Fruit fly (Drosophila melanogaster): Measurements from ENCODE around the gene CG10208.

The CG10208 gene

dm6 chr3R:23782456-23783402, 8.8 kb upstream of the CG10208 start (continued):
- TF ChIP-seq Smox (GFP tag; optimal IDR thresholded peaks at IDR 0.05), result peak; percentile 90
- peak; percentile 82 for TF ChIP-seq CG11762 (GFP tag; optimal IDR thresholded peaks at IDR 0.05; ENCODE audit: insufficient read depth)
- TF ChIP-seq Eip75B (GFP tag; optimal IDR thresholded peaks at IDR 0.05), result peak; percentile 91
- peak; percentile 75 for TF ChIP-seq Ets21C (GFP tag; optimal IDR thresholded peaks at IDR 0.05)
- TF ChIP-seq esn (GFP tag; optimal IDR thresholded peaks at IDR 0.05), result peak; percentile 93
- TF ChIP-seq Hr39 (GFP tag; optimal IDR thresholded peaks at IDR 0.05), result peak; percentile 88
- peak; percentile 81 for TF ChIP-seq CG7368 (GFP tag; optimal IDR thresholded peaks at IDR 0.05)
- TF ChIP-seq CG32006 (GFP tag; optimal IDR thresholded peaks at IDR 0.05), result peak; percentile 96
- TF ChIP-seq Hr38 (GFP tag; optimal IDR thresholded peaks at IDR 0.05), result no peak
- peak; percentile 93 for TF ChIP-seq Sox102F (GFP tag; optimal IDR thresholded peaks at IDR 0.05)
- peak; percentile 58 for TF ChIP-seq Sox15 (GFP tag; optimal IDR thresholded peaks at IDR 0.05)
- peak; percentile 90 for TF ChIP-seq achi (GFP tag; optimal IDR thresholded peaks at IDR 0.05)
- TF ChIP-seq CG6792 (GFP tag; optimal IDR thresholded peaks at IDR 0.05), result peak; percentile 83
- peak; percentile 86 for TF ChIP-seq CG10669 (GFP tag; optimal IDR thresholded peaks at IDR 0.05)
- peak; percentile 94 for TF ChIP-seq eg (GFP tag; IDR thresholded peaks at IDR 0.05)
- TF ChIP-seq CG16779 (tag; optimal IDR thresholded peaks at IDR 0.05), result peak; percentile 65
- peak; percentile 93 for TF ChIP-seq CG8119 (GFP tag; IDR thresholded peaks at IDR 0.05)
- peak; percentile 48 for TF ChIP-seq fd85E (GFP tag; optimal IDR thresholded peaks at IDR 0.05)
- TF ChIP-seq spab (GFP tag; optimal IDR thresholded peaks at IDR 0.05), result peak; percentile 82
- TF ChIP-seq Met (GFP tag; optimal IDR thresholded peaks at IDR 0.05), result peak; percentile 94

dm6 chr3R:23781466-23781935, 7.6 kb upstream of the CG10208 start, which contains the start of the genes Nup98-96 and mbc:
Nup98-96 (minus strand) TSS chr3R:23781621.
mbc (plus strand) TSS chr3R:23781765.
- TF ChIP-seq CG3919 (GFP tag; optimal IDR thresholded peaks at IDR 0.05) (peak; percentile 81), esn (GFP tag; optimal IDR thresholded peaks at IDR 0.05) (peak; percentile 89), Blimp-1 (GFP tag; optimal IDR thresholded peaks at IDR 0.05) (peak; percentile 6), Sox102F (GFP tag; optimal IDR thresholded peaks at IDR 0.05) (peak; percentile 80), Hr38 (GFP tag; optimal IDR thresholded peaks at IDR 0.05) (peak; percentile 63), Sox14 (GFP tag; optimal IDR thresholded peaks at IDR 0.05) (peak; percentile 95), achi (GFP tag; optimal IDR thresholded peaks at IDR 0.05) (peak; percentile 79), dsx (GFP tag; optimal IDR thresholded peaks at IDR 0.05; ENCODE audit: poor library complexity, severe bottlenecking) (peak; percentile 48), ss (GFP tag; optimal IDR thresholded peaks at IDR 0.05) (peak; percentile 53 to 73), CG9139 (GFP tag; optimal IDR thresholded peaks at IDR 0.05) (peak; percentile 44), CG16779 (tag; optimal IDR thresholded peaks at IDR 0.05) (no peak), CG31627 (GFP tag; optimal IDR thresholded peaks at IDR 0.05) (peak; percentile 95), CG15336 (GFP tag; IDR thresholded peaks at IDR 0.05) (0 out of 2 replicates have a peak, but pooled peaks have one; percentile 40), OdsH (GFP tag; optimal IDR thresholded peaks at IDR 0.05) (peak; percentile 87), CG6792 (GFP tag; optimal IDR thresholded peaks at IDR 0.05) (peak; percentile 79), CG4318 (GFP tag; optimal IDR thresholded peaks at IDR 0.05) (peak; percentile 77), pdm3 (GFP tag; optimal IDR thresholded peaks at IDR 0.05) (peak; percentile 86), CG8319 (GFP tag; optimal IDR thresholded peaks at IDR 0.05) (peak; percentile 58), CG6276 (GFP tag; optimal IDR thresholded peaks at IDR 0.05) (peak; percentile 34), Sox15 (GFP tag; optimal IDR thresholded peaks at IDR 0.05) (peak; percentile 91), net (GFP tag; optimal IDR thresholded peaks at IDR 0.05) (peak; percentile 44), Gug (GFP tag; IDR thresholded peaks at IDR 0.05) (peak; percentile 79), CG10631 (GFP tag; optimal IDR thresholded peaks at IDR 0.05) (peak; percentile 84), Ets96B (tag; optimal IDR thresholded peaks at IDR 0.05) (peak; percentile 72), CG11294 (GFP tag; IDR thresholded peaks at IDR 0.05) (peak; percentile 18; the same call in 1 of the 2 replicates), spab (GFP tag; optimal IDR thresholded peaks at IDR 0.05) (peak; percentile 22), salr (GFP tag; optimal IDR thresholded peaks at IDR 0.05) (peak; percentile 52 to 62), CG6808 (GFP tag; optimal IDR thresholded peaks at IDR 0.05) (peak; percentile 66), Met (GFP tag; optimal IDR thresholded peaks at IDR 0.05) (peak; percentile 86), CG7368 (GFP tag; optimal IDR thresholded peaks at IDR 0.05) (peak; percentile 73), CG3032 (tag; optimal IDR thresholded peaks at IDR 0.05) (peak; percentile 80), eg (GFP tag; IDR thresholded peaks at IDR 0.05) (peak; percentile 85), CG11762 (GFP tag; optimal IDR thresholded peaks at IDR 0.05; ENCODE audit: insufficient read depth) (peak; percentile 65), CG6163 (GFP tag; IDR thresholded peaks at IDR 0.05) (peak; percentile 82; the same call in 2 of the 3 replicates), CG32006 (GFP tag; optimal IDR thresholded peaks at IDR 0.05) (peak; percentile 79), CG10669 (GFP tag; optimal IDR thresholded peaks at IDR 0.05) (peak; percentile 63), Eip75B (GFP tag; optimal IDR thresholded peaks at IDR 0.05) (peak; percentile 88), vri (GFP tag; optimal IDR thresholded peaks at IDR 0.05) (peak; percentile 81), Ets21C (GFP tag; optimal IDR thresholded peaks at IDR 0.05) (peak; percentile 90)

Measured in whole organism, prepupa.